Fruit fly (Drosophila melanogaster): Measurements from ENCODE around the gene CG31495.

- TF ChIP-seq CG1620 (GFP tag; optimal IDR thresholded peaks at IDR 0.05) (no peak), bab1 (GFP tag; optimal IDR thresholded peaks at IDR 0.05) (no peak), CG11617 (GFP tag; optimal IDR thresholded peaks at IDR 0.05) (no peak), ovo (GFP tag; optimal IDR thresholded peaks at IDR 0.05) (no peak), tj (GFP tag; optimal IDR thresholded peaks at IDR 0.05) (no peak), CG33017 (tag; optimal IDR thresholded peaks at IDR 0.05) (no peak), Clk (GFP tag; optimal IDR thresholded peaks at IDR 0.05) (no peak)
These were observed 32.4 kb upstream of the CG31495 start for dm6 chr3R:13872161-13872560.
